Worm (Caenorhabditis elegans): ENCODE data around the gene comt-2.

ce11 chrV:16537908-16538446 lies 43.7 kb upstream of the comt-2 start, which contains the start of gene Y32B12B.2:
- TF ChIP-seq nhr-11 (tag; optimal IDR thresholded peaks at IDR 0.05) = no peak
- no peak for TF ChIP-seq ama-1 (optimal IDR thresholded peaks at IDR 0.05)

All from whole organism, L2 larva.